Worm (Caenorhabditis elegans): ENCODE data around the gene ZK742.4.

ce11 chrV:7853900-7854299 is 42.3 kb upstream of the ZK742.4 start:
- TF ChIP-seq nhr-85 (tag) = no peak
- no peak for TF ChIP-seq skn-1 (tag; optimal IDR thresholded peaks at IDR 0.05)
